Worm (Caenorhabditis elegans) whole organism, young adult: ENCODE results near the gene pqn-89.

Experiments
- B0019.2 ChIP-seq: fragments of 200-800 bp; sonication (Bioruptor generic); conservative IDR thresholded peaks from 2 replicates; pipeline ENCODE4 v1.3.6; 2022; ENCODE audit warnings: missing genetic modification reagents, missing genetic modification characterization, missing compliant biosample characterization
- F22D6.2 ChIP-seq: sonication (generic microtip); optimal IDR thresholded peaks from 2 replicates; lab custom pipeline; 2016; ENCODE audit warnings: mild to moderate bottlenecking, missing genetic modification characterization, missing compliant biosample characterization
- F37B4.10 ChIP-seq: fragments of 200-800 bp; sonication (Bioruptor generic); IDR thresholded peaks from 2 replicates; pipeline ENCODE4 v1.3.6; 2022; ENCODE audit warnings: missing genetic modification characterization, missing compliant biosample characterization
- F39B2.1 ChIP-seq: fragments of 200-800 bp; sonication (Bioruptor generic); IDR thresholded peaks from 2 replicates; pipeline ENCODE4 v1.3.6; 2022; ENCODE audit warnings: missing genetic modification reagents, missing genetic modification characterization, missing compliant biosample characterization
- K12H6.12 ChIP-seq: fragments of 200-800 bp; sonication (Bioruptor generic); optimal IDR thresholded peaks from 2 replicates; lab custom pipeline; 2018; ENCODE audit warnings: mild to moderate bottlenecking, missing genetic modification characterization, missing compliant biosample characterization
- T26A5.8 ChIP-seq: sonication (generic microtip); optimal IDR thresholded peaks from 2 replicates; lab custom pipeline; 2016; ENCODE audit warnings: missing genetic modification characterization, missing compliant biosample characterization
- Y56A3A.18 ChIP-seq: fragments of 200-800 bp; sonication (Bioruptor generic); IDR thresholded peaks from 2 replicates; pipeline ENCODE4 v1.3.6; 2022; ENCODE audit warnings: missing genetic modification reagents, missing genetic modification characterization, missing compliant biosample characterization
- ama-1 ChIP-seq, 3 experiments: fragments of 150-350 bp in 1 of 3; sonication (generic microtip) in 2 of 3; optimal IDR thresholded peaks; 2 replicates each; lab custom pipeline; 2014 to 2018; ENCODE audit warnings: missing biosample characterization in 2 of 3, missing genetic modification characterization in 2 of 3, missing genetic modification reagents in 2 of 3
- aptf-2 ChIP-seq: fragments of 200-800 bp; sonication (Bioruptor generic); conservative IDR thresholded peaks from 2 replicates; pipeline ENCODE4 v1.3.6; 2022; ENCODE audit warnings: missing genetic modification reagents, missing genetic modification characterization, missing compliant biosample characterization
- athp-1 ChIP-seq: sonication (generic microtip); optimal IDR thresholded peaks from 2 replicates; lab custom pipeline; 2017; ENCODE audit warnings: mild to moderate bottlenecking, missing genetic modification characterization, missing compliant biosample characterization
- attf-5 ChIP-seq: fragments of 200-800 bp; sonication (Bioruptor generic); optimal IDR thresholded peaks from 2 replicates; lab custom pipeline; 2018; ENCODE audit warnings: mild to moderate bottlenecking, missing genetic modification characterization, missing compliant biosample characterization
- cebp-1 ChIP-seq, 2 experiments: fragments of 200-800 bp in 1 of 2; sonication (Bioruptor generic) in 1 of 2; sonication (generic microtip) in 1 of 2; IDR thresholded peaks in 1 of 2; optimal IDR thresholded peaks in 1 of 2; 2 replicates each; pipeline versions ENCODE4 v1.3.6 to Lab custom; 2017 to 2022; ENCODE audit warnings: missing compliant biosample characterization in 2 of 2, missing genetic modification characterization in 2 of 2, mild to moderate bottlenecking in 1 of 2, missing genetic modification reagents in 1 of 2, moderate library complexity in 1 of 2
- ceh-40 ChIP-seq: fragments of 200-800 bp; sonication (Bioruptor generic); IDR thresholded peaks from 2 replicates; pipeline ENCODE4 v1.3.6; 2022; ENCODE audit warnings: missing genetic modification characterization, missing compliant biosample characterization
- ceh-58 ChIP-seq: fragments of 200-800 bp; sonication (Bioruptor generic); IDR thresholded peaks from 2 replicates; pipeline ENCODE4 v1.3.6; 2022; ENCODE audit warnings: missing genetic modification characterization, missing compliant biosample characterization
- ceh-79 ChIP-seq: sonication (generic microtip); optimal IDR thresholded peaks from 2 replicates; lab custom pipeline; 2017; ENCODE audit warnings: mild to moderate bottlenecking, missing genetic modification characterization, missing compliant biosample characterization
- chd-7 ChIP-seq: sonication (generic microtip); optimal IDR thresholded peaks from 2 replicates; lab custom pipeline; 2016; ENCODE audit warnings: mild to moderate bottlenecking, missing genetic modification characterization, moderate library complexity, missing compliant biosample characterization
- dox-1 ChIP-seq: fragments of 200-800 bp; sonication (Bioruptor generic); IDR thresholded peaks from 2 replicates; pipeline ENCODE4 v1.3.6; 2022; ENCODE audit warnings: missing genetic modification reagents, missing genetic modification characterization, missing compliant biosample characterization
- dpl-1 ChIP-seq: fragments of 150-350 bp; optimal IDR thresholded peaks from 2 replicates; lab custom pipeline; 2014; ENCODE audit warnings: missing biosample characterization, missing genetic modification reagents, missing genetic modification characterization
- efl-1 ChIP-seq: fragments of 150-350 bp; optimal IDR thresholded peaks from 2 replicates; lab custom pipeline; 2014; ENCODE audit warnings: missing biosample characterization, missing genetic modification reagents, missing genetic modification characterization
- egrh-3 ChIP-seq: fragments of 200-800 bp; sonication (Bioruptor generic); IDR thresholded peaks from 2 replicates; pipeline ENCODE4 v1.3.6; 2022; ENCODE audit warnings: missing genetic modification reagents, missing genetic modification characterization, missing compliant biosample characterization
- gei-17 ChIP-seq: fragments of 200-800 bp; sonication (Bioruptor generic); optimal IDR thresholded peaks from 2 replicates; lab custom pipeline; 2018; ENCODE audit warnings: mild to moderate bottlenecking, missing genetic modification characterization, missing compliant biosample characterization
- hmg-1.2 ChIP-seq: fragments of 200-800 bp; sonication (Bioruptor generic); IDR thresholded peaks from 2 replicates; pipeline ENCODE4 v1.3.6; 2022; ENCODE audit warnings: missing genetic modification reagents, missing genetic modification characterization, missing compliant biosample characterization
- hrde-1 ChIP-seq: sonication (generic microtip); optimal IDR thresholded peaks from 2 replicates; lab custom pipeline; 2016; ENCODE audit warnings: missing genetic modification characterization, mild to moderate bottlenecking, missing compliant biosample characterization, moderate library complexity, missing genotype, missing genetic modification reagents, borderline replicate concordance
- lin-26 ChIP-seq: fragments of 200-800 bp; sonication (Bioruptor generic); IDR thresholded peaks from 2 replicates; pipeline ENCODE4 v1.3.6; 2022; ENCODE audit warnings: missing genetic modification reagents, missing genetic modification characterization, missing compliant biosample characterization
- lin-35 ChIP-seq, 3 experiments: fragments of 150-350 bp in 2 of 3; sonication (generic microtip) in 1 of 3; optimal IDR thresholded peaks; 2 replicates each; lab custom pipeline; 2014 to 2018; ENCODE audit warnings: missing biosample characterization in 3 of 3, missing genetic modification characterization in 3 of 3, missing genetic modification reagents in 3 of 3
- lir-1 ChIP-seq: fragments of 200-800 bp; sonication (Bioruptor generic); conservative IDR thresholded peaks from 2 replicates; pipeline ENCODE4 v1.3.6; 2022; ENCODE audit warnings: missing genetic modification reagents, missing genetic modification characterization, missing compliant biosample characterization
- lsl-1 ChIP-seq: fragments of 200-800 bp; sonication (Bioruptor generic); optimal IDR thresholded peaks from 2 replicates; lab custom pipeline; 2018; ENCODE audit warnings: mild to moderate bottlenecking, missing genetic modification characterization, moderate library complexity, missing compliant biosample characterization
- lsy-27 ChIP-seq: sonication (generic microtip); optimal IDR thresholded peaks from 2 replicates; lab custom pipeline; 2017; ENCODE audit warnings: missing genetic modification characterization, mild to moderate bottlenecking, missing compliant biosample characterization, antibody characterized with exemption, missing genotype, borderline replicate concordance; ENCODE audit not compliant: insufficient read depth
- madf-10 ChIP-seq: sonication (generic microtip); optimal IDR thresholded peaks from 2 replicates; lab custom pipeline; 2016; ENCODE audit warnings: mild to moderate bottlenecking, missing genetic modification characterization, missing compliant biosample characterization
- madf-3 ChIP-seq: fragments of 200-800 bp; sonication (Bioruptor generic); IDR thresholded peaks from 2 replicates; pipeline ENCODE4 v1.3.6; 2022; ENCODE audit warnings: missing genetic modification reagents, missing genetic modification characterization, missing compliant biosample characterization
- madf-6 ChIP-seq: fragments of 200-800 bp; sonication (Bioruptor generic); IDR thresholded peaks from 2 replicates; pipeline ENCODE4 v1.3.6; 2022; ENCODE audit warnings: missing genetic modification reagents, missing genetic modification characterization, missing compliant biosample characterization
- nfya-2 ChIP-seq: fragments of 200-800 bp; sonication (Bioruptor generic); IDR thresholded peaks from 2 replicates; pipeline ENCODE4 v1.3.6; 2022; ENCODE audit warnings: missing genetic modification reagents, missing genetic modification characterization, missing compliant biosample characterization
- nfyb-1 ChIP-seq: fragments of 200-800 bp; sonication (Bioruptor generic); IDR thresholded peaks from 2 replicates; pipeline ENCODE4 v1.3.6; 2022; ENCODE audit warnings: missing genetic modification reagents, missing genetic modification characterization, missing compliant biosample characterization
- nhr-179 ChIP-seq: sonication (generic microtip); optimal IDR thresholded peaks from 2 replicates; lab custom pipeline; 2016; ENCODE audit warnings: mild to moderate bottlenecking, missing genetic modification characterization, missing compliant biosample characterization
- nhr-90 ChIP-seq: sonication (generic microtip); optimal IDR thresholded peaks from 2 replicates; lab custom pipeline; 2016; ENCODE audit warnings: missing genotype, mild to moderate bottlenecking, missing genetic modification characterization, missing compliant biosample characterization
- pbrm-1 ChIP-seq: fragments of 200-800 bp; sonication (Bioruptor generic); IDR thresholded peaks from 2 replicates; pipeline ENCODE4 v1.3.6; 2022; ENCODE audit warnings: missing genetic modification reagents, missing genetic modification characterization, missing compliant biosample characterization
- sdz-38 ChIP-seq: sonication (generic microtip); optimal IDR thresholded peaks from 2 replicates; lab custom pipeline; 2016; ENCODE audit warnings: missing genotype, missing genetic modification characterization, missing compliant biosample characterization
- snpc-4 ChIP-seq, 5 experiments: fragments of 150-350 bp in 1 of 5; sonication (generic microtip) in 4 of 5; optimal IDR thresholded peaks; 2 replicates each; lab custom pipeline; 2014 to 2018; ENCODE audit warnings: missing genetic modification characterization in 5 of 5, missing biosample characterization in 3 of 5, antibody characterized with exemption in 2 of 5, mild to moderate bottlenecking in 2 of 5, missing compliant biosample characterization in 2 of 5, missing genotype in 2 of 5, moderate library complexity in 2 of 5, missing genetic modification reagents in 1 of 5
- xnd-1 ChIP-seq: sonication (generic microtip); optimal IDR thresholded peaks from 2 replicates; lab custom pipeline; 2016; ENCODE audit warnings: missing genotype, missing genetic modification reagents, missing genetic modification characterization, missing compliant biosample characterization
- ztf-25 ChIP-seq: fragments of 200-800 bp; sonication (Bioruptor generic); IDR thresholded peaks from 2 replicates; pipeline ENCODE4 v1.3.6; 2022; ENCODE audit warnings: missing genetic modification reagents, missing genetic modification characterization, missing compliant biosample characterization

The pqn-89 gene

ce11 chrIV:6473140-6473539, 33.4 kb upstream of the pqn-89 start, which contains the start of gene Y73B6BL.27:
Gene Y73B6BL.27, minus strand, starts transcription at chrIV:6473240.
- TF ChIP-seq nfyb-1 (GFP tag; lab: Robert Waterston, UW): no peak
- no peak for TF ChIP-seq lir-1
- no peak for TF ChIP-seq F39B2.1 (GFP tag; lab: Robert Waterston, UW)
- no peak for TF ChIP-seq ceh-58 (GFP tag; lab: Robert Waterston, UW)
- no peak for TF ChIP-seq attf-5
- TF ChIP-seq lin-26 (GFP tag; lab: Robert Waterston, UW): no peak
- no peak for TF ChIP-seq nhr-90 (tag; lab: Kevin White, UChicago)
- no peak for TF ChIP-seq cebp-1 (GFP tag; IDR thresholded peaks at IDR 0.05; lab: Robert Waterston, UW)
- TF ChIP-seq cebp-1 (tag; optimal IDR thresholded peaks at IDR 0.05; lab: Kevin White, UChicago): no peak
- TF ChIP-seq K12H6.12: no peak

- TF ChIP-seq hmg-1.2 (peak; percentile 72; the same call in 1 of the 2 replicates), ceh-40 (GFP tag; lab: Robert Waterston, UW) (no peak), nfya-2 (GFP tag; lab: Robert Waterston, UW) (no peak), snpc-4 (GFP tag; optimal IDR thresholded peaks at IDR 0.05; lab: Kevin White, UChicago) (no peak), snpc-4 (tag; optimal IDR thresholded peaks at IDR 0.05; lab: Kevin White, UChicago) (peak in 1 of 4 experiments; percentile 14), hrde-1 (tag; lab: Kevin White, UChicago) (no peak), lsy-27 (no peak), lin-35 (GFP tag; optimal IDR thresholded peaks at IDR 0.05; lab: Kevin White, UChicago) (peak in 1 of 3 experiments; percentile 58), chd-7 (tag; lab: Kevin White, UChicago) (no peak), cebp-1 (GFP tag; IDR thresholded peaks at IDR 0.05; lab: Robert Waterston, UW) (no peak), cebp-1 (tag; optimal IDR thresholded peaks at IDR 0.05; lab: Kevin White, UChicago) (no peak), madf-6 (GFP tag; lab: Robert Waterston, UW) (no peak), sdz-38 (no peak), pbrm-1 (GFP tag; lab: Robert Waterston, UW) (no peak), madf-10 (tag; lab: Kevin White, UChicago) (no peak), dox-1 (GFP tag; lab: Robert Waterston, UW) (no peak), lin-26 (GFP tag; lab: Robert Waterston, UW) (no peak), gei-17 (GFP tag; lab: Kevin White, UChicago) (no peak), nfyb-1 (GFP tag; lab: Robert Waterston, UW) (no peak), lir-1 (no peak), attf-5 (peak; percentile 13)
These were observed 31.8 kb upstream of the pqn-89 start for ce11 chrIV:6474751-6475150.

DNA sequence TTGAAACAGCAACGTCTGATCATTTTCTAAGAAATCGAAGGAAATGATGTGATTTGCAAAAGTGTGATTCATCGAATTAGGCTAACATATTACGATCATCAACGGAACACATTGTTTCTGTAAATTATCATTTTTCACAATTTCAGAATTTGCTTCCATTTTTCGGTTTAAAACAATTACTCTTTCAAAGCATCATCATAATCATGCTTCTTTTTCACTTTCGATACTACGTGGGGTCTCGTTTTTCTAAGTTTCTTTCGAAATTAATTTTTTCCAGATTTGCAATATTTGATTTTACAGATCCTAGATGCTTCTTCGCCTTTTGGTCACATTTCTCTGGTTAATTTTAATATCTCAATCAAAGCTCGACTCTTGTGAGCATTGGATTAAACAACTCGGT, 26.3 kb upstream of the pqn-89 start, which contains the start of gene tyr-6:
Gene tyr-6 (plus strand): TSS at position 301 of the 400 bp plus-strand sequence.
- TF ChIP-seq lin-26 (GFP tag; lab: Robert Waterston, UW) (no peak), egrh-3 (GFP tag; lab: Robert Waterston, UW) (no peak), lir-1 (no peak), nfya-2 (GFP tag; lab: Robert Waterston, UW) (no peak), F37B4.10 (no peak), gei-17 (GFP tag; lab: Kevin White, UChicago) (no peak), F22D6.2 (no peak)

- peak; percentile 16 for TF ChIP-seq lsy-27
- no peak for TF ChIP-seq dpl-1 (GFP tag; lab: Kevin White, UChicago)
- TF ChIP-seq aptf-2: no peak
- TF ChIP-seq Y56A3A.18 (GFP tag; lab: Robert Waterston, UW): peak; percentile 63
- TF ChIP-seq nfya-2 (GFP tag; lab: Robert Waterston, UW): no peak
- TF ChIP-seq ceh-40 (GFP tag; lab: Robert Waterston, UW): 0 out of 2 replicates have a peak, but pooled peaks have one; percentile 19
- peak; percentile 50 for TF ChIP-seq athp-1 (tag; lab: Kevin White, UChicago)
- no peak for TF ChIP-seq xnd-1 (tag; lab: Kevin White, UChicago)
- TF ChIP-seq nhr-179 (tag; lab: Kevin White, UChicago): no peak
- no peak for TF ChIP-seq ceh-58 (GFP tag; lab: Robert Waterston, UW)
- TF ChIP-seq B0019.2: no peak
- no peak for TF ChIP-seq T26A5.8 (tag; lab: Kevin White, UChicago)
- TF ChIP-seq sdz-38: no peak
- TF ChIP-seq egrh-3 (GFP tag; lab: Robert Waterston, UW): 0 out of 2 replicates have a peak, but pooled peaks have one; percentile 5
- TF ChIP-seq ama-1 (optimal IDR thresholded peaks at IDR 0.05; lab: Kevin White, UChicago): no peak
- peak in 1 of 2 experiments; percentile 51 for TF ChIP-seq ama-1 (GFP tag; optimal IDR thresholded peaks at IDR 0.05; lab: Kevin White, UChicago)
- TF ChIP-seq ztf-25 (GFP tag; lab: Robert Waterston, UW): no peak
- 0 out of 2 replicates have a peak, but pooled peaks have one; percentile 55 for TF ChIP-seq madf-3 (GFP tag; lab: Robert Waterston, UW)
- TF ChIP-seq efl-1 (GFP tag; lab: Kevin White, UChicago): no peak
- TF ChIP-seq ceh-79 (tag; lab: Kevin White, UChicago): peak; percentile 57
- TF ChIP-seq lsl-1 (GFP tag; lab: Kevin White, UChicago): peak; percentile 41
These were observed 25.5 kb upstream of the pqn-89 start for ce11 chrIV:6480978-6481377.
